Worm (Caenorhabditis elegans) whole organism, L3 larva: ENCODE data around the gene C27A7.3.

Source experiments
- R02D3.7 ChIP-seq: fragments of 150-350 bp; optimal IDR thresholded peaks from 2 replicates; lab custom pipeline; 2014; ENCODE audit warnings: missing biosample characterization, missing genetic modification characterization
- ZK546.5 ChIP-seq: sonication (generic microtip); optimal IDR thresholded peaks from 2 replicates; lab custom pipeline; 2017; ENCODE audit warnings: missing biosample characterization, missing genetic modification characterization
- ama-1 ChIP-seq: fragments of 150-350 bp; optimal IDR thresholded peaks from 2 replicates; lab custom pipeline; 2018
- ceh-16 ChIP-seq: sonication (generic microtip); optimal IDR thresholded peaks from 2 replicates; lab custom pipeline; 2017; ENCODE audit warnings: missing biosample characterization, missing genetic modification characterization
- ceh-28 ChIP-seq: fragments of 150-350 bp; optimal IDR thresholded peaks from 2 replicates; lab custom pipeline; 2014; ENCODE audit warnings: missing biosample characterization, missing genetic modification reagents, missing genetic modification characterization
- daf-12 ChIP-seq: fragments of 150-350 bp; optimal IDR thresholded peaks from 2 replicates; lab custom pipeline; 2014; ENCODE audit warnings: missing biosample characterization, missing genetic modification reagents, missing genetic modification characterization
- elt-1 ChIP-seq: fragments of 150-350 bp; optimal IDR thresholded peaks from 2 replicates; lab custom pipeline; 2014; ENCODE audit warnings: missing biosample characterization, missing genetic modification characterization
- elt-2 ChIP-seq: sonication (generic microtip); optimal IDR thresholded peaks from 2 replicates; lab custom pipeline; 2016; ENCODE audit warnings: missing genetic modification reagents, mild to moderate bottlenecking, missing genetic modification characterization, missing compliant biosample characterization
- elt-3 ChIP-seq, 3 experiments: fragments of 150-350 bp in 1 of 3; sonication (generic microtip) in 2 of 3; optimal IDR thresholded peaks; 2 replicates in 2 of 3; 4 replicates in 1 of 3; lab custom pipeline; 2014 to 2017; ENCODE audit warnings: missing biosample characterization in 3 of 3, missing genetic modification characterization in 3 of 3
- eor-1 ChIP-seq, 2 experiments: fragments of 150-350 bp; optimal IDR thresholded peaks; 2 replicates each; lab custom pipeline; 2014 to 2018; ENCODE audit warnings: missing biosample characterization in 2 of 2, missing genetic modification characterization in 2 of 2
- fkh-2 ChIP-seq: fragments of 150-350 bp; optimal IDR thresholded peaks from 2 replicates; lab custom pipeline; 2014; ENCODE audit warnings: missing biosample characterization, missing genetic modification reagents, missing genetic modification characterization
- fos-1 ChIP-seq: fragments of 150-350 bp; optimal IDR thresholded peaks from 2 replicates; lab custom pipeline; 2014; ENCODE audit warnings: missing biosample characterization, missing genetic modification characterization
- hmg-11 ChIP-seq: sonication (generic microtip); optimal IDR thresholded peaks from 2 replicates; lab custom pipeline; 2016; ENCODE audit warnings: missing genetic modification characterization, missing compliant biosample characterization
- jun-1 ChIP-seq: fragments of 150-350 bp; optimal IDR thresholded peaks from 2 replicates; lab custom pipeline; 2014; ENCODE audit warnings: missing biosample characterization, missing genetic modification reagents, missing genetic modification characterization
- lin-15B ChIP-seq: fragments of 150-350 bp; optimal IDR thresholded peaks from 2 replicates; lab custom pipeline; 2014; ENCODE audit warnings: missing biosample characterization, missing genetic modification characterization
- lin-39 ChIP-seq: fragments of 150-350 bp; optimal IDR thresholded peaks from 2 replicates; lab custom pipeline; 2018; ENCODE audit warnings: missing biosample characterization, missing genetic modification reagents, missing genetic modification characterization
- lsy-12 ChIP-seq: sonication (generic microtip); optimal IDR thresholded peaks from 2 replicates; lab custom pipeline; 2016; ENCODE audit warnings: mild to moderate bottlenecking, missing genetic modification characterization, missing compliant biosample characterization
- mdl-1 ChIP-seq: fragments of 150-350 bp; optimal IDR thresholded peaks from 2 replicates; lab custom pipeline; 2014; ENCODE audit warnings: missing biosample characterization, missing genetic modification characterization
- mml-1 ChIP-seq: fragments of 150-350 bp; sonication (generic microtip); optimal IDR thresholded peaks from 3 replicates; lab custom pipeline; 2014; ENCODE audit warnings: missing biosample characterization, missing genetic modification characterization
- nfya-1 ChIP-seq: sonication (generic microtip); optimal IDR thresholded peaks from 2 replicates; lab custom pipeline; 2017; ENCODE audit warnings: missing genetic modification characterization, mild to moderate bottlenecking, missing compliant biosample characterization, antibody characterized with exemption, moderate library complexity; ENCODE audit not compliant: insufficient read depth
- nhr-11 ChIP-seq: fragments of 150-350 bp; optimal IDR thresholded peaks from 2 replicates; lab custom pipeline; 2014; ENCODE audit warnings: missing biosample characterization, missing genetic modification characterization
- nhr-23 ChIP-seq: fragments of 150-350 bp; optimal IDR thresholded peaks from 2 replicates; lab custom pipeline; 2014; ENCODE audit warnings: missing biosample characterization, missing genetic modification reagents, missing genetic modification characterization
- nhr-237 ChIP-seq: fragments of 150-350 bp; optimal IDR thresholded peaks from 2 replicates; lab custom pipeline; 2014; ENCODE audit warnings: missing biosample characterization, missing genetic modification characterization
- nhr-25 ChIP-seq: sonication (generic microtip); optimal IDR thresholded peaks from 2 replicates; lab custom pipeline; 2017; ENCODE audit warnings: missing biosample characterization, missing genetic modification characterization
- nhr-43 ChIP-seq: sonication (generic microtip); optimal IDR thresholded peaks from 2 replicates; lab custom pipeline; 2016; ENCODE audit warnings: mild to moderate bottlenecking, missing genetic modification characterization, missing compliant biosample characterization; ENCODE audit not compliant: poor library complexity, severe bottlenecking
- nhr-76 ChIP-seq: fragments of 150-350 bp; sonication (generic microtip); optimal IDR thresholded peaks from 5 replicates; lab custom pipeline; 2014; ENCODE audit warnings: missing biosample characterization, missing genetic modification characterization
- nhr-77 ChIP-seq: fragments of 150-350 bp; optimal IDR thresholded peaks from 2 replicates; lab custom pipeline; 2014; ENCODE audit warnings: missing biosample characterization, missing genetic modification characterization
- pha-4 ChIP-seq: fragments of 150-350 bp; optimal IDR thresholded peaks from 2 replicates; lab custom pipeline; 2014; ENCODE audit warnings: missing biosample characterization, missing genetic modification reagents, missing genetic modification characterization
- pqm-1 ChIP-seq: fragments of 150-350 bp; optimal IDR thresholded peaks from 2 replicates; lab custom pipeline; 2017; ENCODE audit warnings: missing biosample characterization, missing genetic modification characterization, inconsistent platforms
- skn-1 ChIP-seq: fragments of 150-350 bp; optimal IDR thresholded peaks from 2 replicates; lab custom pipeline; 2014; ENCODE audit warnings: missing biosample characterization, missing genetic modification characterization
- snpc-4 ChIP-seq: fragments of 150-350 bp; optimal IDR thresholded peaks from 2 replicates; lab custom pipeline; 2014; ENCODE audit warnings: missing biosample characterization, missing genetic modification characterization
- tbx-2 ChIP-seq: sonication (generic microtip); optimal IDR thresholded peaks from 2 replicates; lab custom pipeline; 2016; ENCODE audit warnings: mild to moderate bottlenecking, missing genetic modification characterization, missing compliant biosample characterization
- unc-62 ChIP-seq: fragments of 150-350 bp; sonication (generic microtip); optimal IDR thresholded peaks from 4 replicates; lab custom pipeline; 2014; ENCODE audit warnings: missing biosample characterization, missing genetic modification reagents, missing genetic modification characterization
- zag-1 ChIP-seq: fragments of 150-350 bp; optimal IDR thresholded peaks from 2 replicates; lab custom pipeline; 2014; ENCODE audit warnings: missing biosample characterization, missing genetic modification characterization
- ztf-4 ChIP-seq: fragments of 150-350 bp; optimal IDR thresholded peaks from 2 replicates; lab custom pipeline; 2014; ENCODE audit warnings: missing biosample characterization, missing genetic modification characterization

The C27A7.3 gene

ce11 chrV:12140625-12141024 lies at the start of gene C27A7.3:
Gene C27A7.3 (plus strand): TSS chrV:12140925.
- TF ChIP-seq pha-4 (tag; lab: Kevin White, UChicago) (no peak), ztf-4 (tag; lab: Kevin White, UChicago) (no peak), ama-1 (lab: Kevin White, UChicago) (no peak), lin-15B (tag; lab: Kevin White, UChicago) (no peak), ceh-16 (tag; lab: Kevin White, UChicago) (no peak), mml-1 (tag; lab: Kevin White, UChicago) (no peak), jun-1 (tag; lab: Kevin White, UChicago) (no peak), nhr-76 (no peak), mdl-1 (tag; lab: Kevin White, UChicago) (no peak), nhr-25 (tag; lab: Kevin White, UChicago) (no peak), lin-39 (tag; lab: Kevin White, UChicago) (no peak), nhr-23 (tag; lab: Kevin White, UChicago) (no peak), eor-1 (tag; optimal IDR thresholded peaks at IDR 0.05; lab: Kevin White, UChicago) (no peak)

- TF ChIP-seq nfya-1 (tag; lab: Kevin White, UChicago) = no peak
- TF ChIP-seq pqm-1 (tag; lab: Kevin White, UChicago) = peak; percentile 70
- no peak for TF ChIP-seq tbx-2 (tag; lab: Kevin White, UChicago)
- TF ChIP-seq lsy-12 = no peak
- TF ChIP-seq skn-1 = no peak
- peak; percentile 59 for TF ChIP-seq elt-2
- TF ChIP-seq jun-1 (tag; lab: Kevin White, UChicago) = peak; percentile 53
- TF ChIP-seq pha-4 (tag; lab: Kevin White, UChicago) = peak; percentile 87
These were observed 49.0 kb upstream of the C27A7.3 start, which contains the start of gene nhr-206 for ce11 chrV:12091759-12092158. Gene nhr-206 (plus strand): TSS chrV:12092006.

ce11 chrV:12094030-12094429 lies 46.7 kb upstream of the C27A7.3 start, which contains the start of gene nhr-208:
Gene nhr-208 (plus strand): TSS chrV:12094317.
- TF ChIP-seq elt-3 (tag; optimal IDR thresholded peaks at IDR 0.05; lab: Kevin White, UChicago) = no peak
- no peak for TF ChIP-seq unc-62 (GFP tag; lab: Kevin White, UChicago)
- TF ChIP-seq skn-1 = no peak
- TF ChIP-seq nhr-77 = no peak
- TF ChIP-seq nhr-43 (tag; lab: Kevin White, UChicago) = no peak
- no peak for TF ChIP-seq zag-1
- TF ChIP-seq mdl-1 (tag; lab: Kevin White, UChicago) = no peak
- TF ChIP-seq elt-2 = peak; percentile 16
- TF ChIP-seq ama-1 (lab: Kevin White, UChicago) = no peak
- no peak for TF ChIP-seq fkh-2 (tag; lab: Kevin White, UChicago)
- no peak for TF ChIP-seq nhr-237 (tag; lab: Kevin White, UChicago)
- no peak for TF ChIP-seq pha-4 (tag; lab: Kevin White, UChicago)
- TF ChIP-seq jun-1 (tag; lab: Kevin White, UChicago) = no peak
- peak; percentile 52 for TF ChIP-seq pqm-1 (tag; lab: Kevin White, UChicago)
- TF ChIP-seq snpc-4 (tag; lab: Kevin White, UChicago) = no peak

ce11 chrV:12095865-12096264 lies 44.9 kb upstream of the C27A7.3 start, which contains the start of gene nhr-207:
Gene nhr-207 (plus strand): TSS chrV:12096146.
- TF ChIP-seq pqm-1 (tag; lab: Kevin White, UChicago) = peak; percentile 89
- no peak for TF ChIP-seq hmg-11 (tag; lab: Kevin White, UChicago)
- TF ChIP-seq mdl-1 (tag; lab: Kevin White, UChicago) = no peak
- TF ChIP-seq snpc-4 (tag; lab: Kevin White, UChicago) = no peak
- no peak for TF ChIP-seq zag-1
- no peak for TF ChIP-seq nhr-23 (tag; lab: Kevin White, UChicago)
- TF ChIP-seq daf-12 (tag; lab: Kevin White, UChicago) = no peak
- peak; percentile 8 for TF ChIP-seq jun-1 (tag; lab: Kevin White, UChicago)
- no peak for TF ChIP-seq nhr-11 (tag; lab: Kevin White, UChicago)
- TF ChIP-seq elt-2 = peak; percentile 26
- TF ChIP-seq fkh-2 (tag; lab: Kevin White, UChicago) = no peak
- no peak for TF ChIP-seq ama-1 (lab: Kevin White, UChicago)
- no peak for TF ChIP-seq ZK546.5 (tag; lab: Kevin White, UChicago)
- TF ChIP-seq skn-1 = no peak
- TF ChIP-seq nhr-25 (tag; lab: Kevin White, UChicago) = no peak
- no peak for TF ChIP-seq mml-1 (tag; lab: Kevin White, UChicago)
- TF ChIP-seq pha-4 (tag; lab: Kevin White, UChicago) = peak; percentile 87
- TF ChIP-seq elt-1 (tag; lab: Kevin White, UChicago) = no peak
- no peak for TF ChIP-seq fos-1 (tag; lab: Kevin White, UChicago)
- TF ChIP-seq nfya-1 (tag; lab: Kevin White, UChicago) = no peak
- TF ChIP-seq ceh-28 (tag; lab: Kevin White, UChicago) = no peak
- no peak for TF ChIP-seq tbx-2 (tag; lab: Kevin White, UChicago)
- TF ChIP-seq R02D3.7 (tag; lab: Kevin White, UChicago) = no peak
